Worm (Caenorhabditis elegans) whole organism, L1 larva: ENCODE results near the gene srh-15.

Source experiments
- C04F5.9 ChIP-seq: sonication (generic microtip); optimal IDR thresholded peaks from 2 replicates; lab custom pipeline; 2016; ENCODE audit warnings: missing genetic modification characterization, missing compliant biosample characterization
- C16A3.4 ChIP-seq: fragments of 150-350 bp; optimal IDR thresholded peaks from 2 replicates; lab custom pipeline; 2014; ENCODE audit warnings: missing biosample characterization, missing genetic modification characterization
- C34B4.2 ChIP-seq: sonication (generic microtip); optimal IDR thresholded peaks from 2 replicates; lab custom pipeline; 2017; ENCODE audit warnings: mild to moderate bottlenecking, missing genetic modification characterization, missing compliant biosample characterization
- F16B12.6 ChIP-seq: fragments of 150-350 bp; optimal IDR thresholded peaks from 2 replicates; lab custom pipeline; 2014; ENCODE audit warnings: missing biosample characterization, missing genetic modification characterization
- aha-1 ChIP-seq: fragments of 150-350 bp; optimal IDR thresholded peaks from 2 replicates; lab custom pipeline; 2014; ENCODE audit warnings: missing biosample characterization, missing genetic modification characterization
- alr-1 ChIP-seq: fragments of 200-800 bp; sonication (Bioruptor generic); optimal IDR thresholded peaks from 2 replicates; lab custom pipeline; 2018; ENCODE audit warnings: borderline replicate concordance, mild to moderate bottlenecking, missing genetic modification characterization, missing compliant biosample characterization
- ama-1 ChIP-seq: fragments of 150-350 bp; optimal IDR thresholded peaks from 2 replicates; lab custom pipeline; 2014
- blmp-1 ChIP-seq: fragments of 150-350 bp; optimal IDR thresholded peaks from 2 replicates; lab custom pipeline; 2014; ENCODE audit warnings: missing biosample characterization, missing genetic modification characterization
- ceh-88 ChIP-seq: fragments of 200-800 bp; sonication (Bioruptor generic); IDR thresholded peaks from 2 replicates; pipeline ENCODE4 v1.3.6; 2022; ENCODE audit warnings: missing genetic modification characterization, missing compliant biosample characterization
- ces-1 ChIP-seq: fragments of 150-350 bp; optimal IDR thresholded peaks from 2 replicates; lab custom pipeline; 2014; ENCODE audit warnings: missing biosample characterization, missing genetic modification reagents, missing genetic modification characterization
- dpl-1 ChIP-seq, 3 experiments: fragments of 150-350 bp in 2 of 3; sonication (generic microtip) in 1 of 3; optimal IDR thresholded peaks; 2 replicates each; lab custom pipeline; 2014 to 2017; ENCODE audit warnings: missing biosample characterization in 3 of 3, missing genetic modification characterization in 3 of 3, missing genetic modification reagents in 3 of 3
- dsc-1 ChIP-seq: sonication (generic microtip); optimal IDR thresholded peaks from 2 replicates; lab custom pipeline; 2016; ENCODE audit warnings: mild to moderate bottlenecking, missing genetic modification characterization, missing compliant biosample characterization
- efl-1 ChIP-seq, 4 experiments: fragments of 150-350 bp; optimal IDR thresholded peaks in 3 of 4; peaks in 1 of 4; 1 replicate in 1 of 4; 2 replicates in 3 of 4; lab custom pipeline; 2014; ENCODE audit warnings: missing biosample characterization in 2 of 4, missing genetic modification characterization in 2 of 4, missing genetic modification reagents in 2 of 4
- egl-13 ChIP-seq: sonication (generic microtip); optimal IDR thresholded peaks from 2 replicates; lab custom pipeline; 2016; ENCODE audit warnings: missing genotype, missing genetic modification reagents, missing genetic modification characterization, missing compliant biosample characterization
- fkh-10 ChIP-seq: sonication (generic microtip); optimal IDR thresholded peaks from 2 replicates; lab custom pipeline; 2017; ENCODE audit warnings: missing biosample characterization, missing genetic modification reagents, missing genetic modification characterization
- fkh-8 ChIP-seq: sonication (generic microtip); optimal IDR thresholded peaks from 2 replicates; lab custom pipeline; 2016; ENCODE audit warnings: mild to moderate bottlenecking, missing genetic modification characterization, missing compliant biosample characterization
- fos-1 ChIP-seq: fragments of 150-350 bp; optimal IDR thresholded peaks from 2 replicates; lab custom pipeline; 2014; ENCODE audit warnings: missing biosample characterization, missing genetic modification characterization
- grh-1 ChIP-seq: fragments of 200-800 bp; sonication (Bioruptor generic); IDR thresholded peaks from 2 replicates; pipeline ENCODE4 v1.3.6; 2022; ENCODE audit warnings: missing genetic modification reagents, missing genetic modification characterization, missing compliant biosample characterization
- hlh-4 ChIP-seq: sonication (generic microtip); optimal IDR thresholded peaks from 2 replicates; lab custom pipeline; 2016; ENCODE audit warnings: mild to moderate bottlenecking, missing genetic modification characterization, missing compliant biosample characterization
- isw-1 ChIP-seq: fragments of 200-800 bp; sonication (Bioruptor generic); IDR thresholded peaks from 2 replicates; pipeline ENCODE4 v1.3.6; 2022; ENCODE audit warnings: missing genetic modification characterization, missing compliant biosample characterization
- lin-13 ChIP-seq: fragments of 150-350 bp; optimal IDR thresholded peaks from 2 replicates; lab custom pipeline; 2014; ENCODE audit warnings: missing biosample characterization, missing genetic modification reagents, missing genetic modification characterization
- lin-14 ChIP-seq: fragments of 200-800 bp; sonication (Bioruptor generic); optimal IDR thresholded peaks from 2 replicates; lab custom pipeline; 2018; ENCODE audit warnings: mild to moderate bottlenecking, missing genetic modification characterization, moderate library complexity, missing compliant biosample characterization
- lin-15B ChIP-seq: fragments of 150-350 bp; sonication (generic microtip); optimal IDR thresholded peaks from 3 replicates; lab custom pipeline; 2014; ENCODE audit warnings: missing biosample characterization, missing genetic modification characterization
- lin-35 ChIP-seq, 2 experiments: fragments of 150-350 bp; optimal IDR thresholded peaks; 2 replicates each; lab custom pipeline; 2014; ENCODE audit warnings: missing biosample characterization in 2 of 2, missing genetic modification characterization in 2 of 2, missing genetic modification reagents in 2 of 2
- lin-39 ChIP-seq: fragments of 150-350 bp; optimal IDR thresholded peaks from 2 replicates; lab custom pipeline; 2014; ENCODE audit warnings: missing biosample characterization, missing genetic modification reagents, missing genetic modification characterization
- lir-3 ChIP-seq: sonication (generic microtip); optimal IDR thresholded peaks from 2 replicates; lab custom pipeline; 2016; ENCODE audit warnings: mild to moderate bottlenecking, missing genetic modification characterization, moderate library complexity, missing compliant biosample characterization; ENCODE audit not compliant: poor library complexity
- lsy-2 ChIP-seq, 2 experiments: fragments of 150-350 bp; optimal IDR thresholded peaks; 2 replicates each; lab custom pipeline; 2014; ENCODE audit warnings: missing biosample characterization in 2 of 2, missing genetic modification characterization in 2 of 2
- mef-2 ChIP-seq: fragments of 150-350 bp; optimal IDR thresholded peaks from 2 replicates; lab custom pipeline; 2014; ENCODE audit warnings: missing biosample characterization, missing genetic modification characterization
- mep-1 ChIP-seq: fragments of 150-350 bp; optimal IDR thresholded peaks from 2 replicates; lab custom pipeline; 2014; ENCODE audit warnings: missing biosample characterization, missing genetic modification characterization
- nhr-11 ChIP-seq: fragments of 150-350 bp; optimal IDR thresholded peaks from 2 replicates; lab custom pipeline; 2014; ENCODE audit warnings: missing biosample characterization, missing genetic modification characterization
- nhr-19 ChIP-seq: fragments of 200-800 bp; sonication (Bioruptor generic); conservative IDR thresholded peaks from 2 replicates; pipeline ENCODE4 v1.3.6; 2022; ENCODE audit warnings: missing genetic modification characterization, missing compliant biosample characterization
- nhr-47 ChIP-seq: sonication (generic microtip); optimal IDR thresholded peaks from 2 replicates; lab custom pipeline; 2016; ENCODE audit warnings: mild to moderate bottlenecking, missing genetic modification characterization, moderate library complexity, missing compliant biosample characterization
- nhr-71 ChIP-seq: sonication (generic microtip); optimal IDR thresholded peaks from 2 replicates; lab custom pipeline; 2016; ENCODE audit warnings: mild to moderate bottlenecking, missing genetic modification characterization, moderate library complexity, missing compliant biosample characterization
- nhr-76 ChIP-seq: sonication (generic microtip); optimal IDR thresholded peaks from 2 replicates; lab custom pipeline; 2017; ENCODE audit warnings: missing biosample characterization, missing genetic modification characterization
- nhr-77 ChIP-seq: fragments of 150-350 bp; optimal IDR thresholded peaks from 2 replicates; lab custom pipeline; 2014; ENCODE audit warnings: missing biosample characterization, missing genetic modification characterization
- nhr-84 ChIP-seq: sonication (generic microtip); optimal IDR thresholded peaks from 2 replicates; lab custom pipeline; 2017; ENCODE audit warnings: missing biosample characterization, missing genetic modification characterization
- pax-3 ChIP-seq: fragments of 200-800 bp; sonication (Bioruptor generic); optimal IDR thresholded peaks from 2 replicates; lab custom pipeline; 2018; ENCODE audit warnings: mild to moderate bottlenecking, missing genetic modification characterization, moderate library complexity, missing compliant biosample characterization
- rnt-1 ChIP-seq: sonication (generic microtip); optimal IDR thresholded peaks from 2 replicates; lab custom pipeline; 2016; ENCODE audit warnings: mild to moderate bottlenecking, missing genetic modification characterization, moderate library complexity, missing compliant biosample characterization
- snpc-4 ChIP-seq: fragments of 150-350 bp; optimal IDR thresholded peaks from 2 replicates; lab custom pipeline; 2014; ENCODE audit warnings: missing biosample characterization, missing genetic modification characterization
- snu-23 ChIP-seq: sonication (generic microtip); optimal IDR thresholded peaks from 2 replicates; lab custom pipeline; 2016; ENCODE audit warnings: missing genetic modification characterization, missing compliant biosample characterization
- sox-4 ChIP-seq: sonication (generic microtip); optimal IDR thresholded peaks from 2 replicates; lab custom pipeline; 2016; ENCODE audit warnings: missing genetic modification characterization, missing compliant biosample characterization
- sptf-1 ChIP-seq: fragments of 150-350 bp; optimal IDR thresholded peaks from 2 replicates; lab custom pipeline; 2014; ENCODE audit warnings: missing biosample characterization, missing genetic modification characterization
- tbx-2 ChIP-seq: sonication (generic microtip); optimal IDR thresholded peaks from 2 replicates; lab custom pipeline; 2016; ENCODE audit warnings: missing genetic modification characterization, missing compliant biosample characterization
- tlp-1 ChIP-seq: fragments of 150-350 bp; optimal IDR thresholded peaks from 2 replicates; lab custom pipeline; 2014; ENCODE audit warnings: missing biosample characterization, missing genetic modification characterization
- unc-98 ChIP-seq: fragments of 200-800 bp; sonication (Bioruptor generic); IDR thresholded peaks from 2 replicates; pipeline ENCODE4 v1.3.6; 2022; ENCODE audit warnings: missing genetic modification characterization, missing compliant biosample characterization
- zag-1 ChIP-seq: fragments of 150-350 bp; optimal IDR thresholded peaks from 2 replicates; lab custom pipeline; 2014; ENCODE audit warnings: missing biosample characterization, missing genetic modification characterization
- ztf-11 ChIP-seq, 2 experiments: sonication (generic microtip); optimal IDR thresholded peaks; 2 replicates each; lab custom pipeline; 2016 to 2017; ENCODE audit warnings: missing genetic modification characterization in 2 of 2, missing biosample characterization in 1 of 2, missing compliant biosample characterization in 1 of 2
- ztf-4 ChIP-seq: fragments of 150-350 bp; optimal IDR thresholded peaks from 2 replicates; lab custom pipeline; 2014; ENCODE audit warnings: missing biosample characterization, missing genetic modification characterization

Gene srh-15

DNA sequence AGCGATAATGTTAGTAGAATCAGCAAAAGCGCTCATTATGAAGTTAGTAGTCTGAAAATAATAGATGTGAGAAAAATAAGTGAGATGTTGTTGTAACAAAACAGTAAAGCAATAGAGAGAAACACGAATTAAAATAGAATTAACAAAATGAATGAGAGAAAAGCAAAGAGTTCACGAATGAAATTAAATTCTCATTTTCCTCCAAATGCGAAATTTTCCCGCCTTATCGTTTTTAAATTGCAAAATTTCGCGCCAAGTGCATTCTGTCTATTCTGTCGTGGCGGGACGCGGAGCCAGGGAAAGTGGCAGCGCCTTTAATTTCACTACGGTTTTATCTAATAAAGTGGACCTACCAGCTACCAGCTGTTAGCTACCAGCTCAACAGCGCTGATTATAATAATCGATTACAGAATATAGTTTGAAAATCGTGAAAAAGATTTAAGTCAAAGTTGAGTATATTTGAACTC, 8.5 kb upstream of the srh-15 start, which contains the start of gene nasp-2:
TSS of gene nasp-2 (minus strand) at position 51 of the 467 bp plus-strand sequence.
- TF ChIP-seq hlh-4 (tag; lab: Kevin White, UChicago) (no peak), lin-13 (GFP tag; lab: Kevin White, UChicago) (no peak), rnt-1 (tag; lab: Kevin White, UChicago) (peak; percentile 45), snu-23 (peak; percentile 2), dpl-1 (GFP tag; optimal IDR thresholded peaks at IDR 0.05; lab: Kevin White, UChicago) (peak; percentile 72 to 90 (median 85)), lin-35 (GFP tag; optimal IDR thresholded peaks at IDR 0.05; lab: Kevin White, UChicago) (peak; percentile 71 to 90), efl-1 (optimal IDR thresholded peaks at IDR 0.05; lab: Kevin White, UChicago) (peak; percentile 81 to 88), efl-1 (GFP tag; optimal IDR thresholded peaks at IDR 0.05 in 1 of 2; lab: Kevin White, UChicago) (peak; percentile 79 to 97), C16A3.4 (tag; lab: Kevin White, UChicago) (peak; percentile 47), lsy-2 (tag; optimal IDR thresholded peaks at IDR 0.05; lab: Kevin White, UChicago) (peak in 1 of 2 experiments; percentile 38), blmp-1 (peak; percentile 5)

DNA sequence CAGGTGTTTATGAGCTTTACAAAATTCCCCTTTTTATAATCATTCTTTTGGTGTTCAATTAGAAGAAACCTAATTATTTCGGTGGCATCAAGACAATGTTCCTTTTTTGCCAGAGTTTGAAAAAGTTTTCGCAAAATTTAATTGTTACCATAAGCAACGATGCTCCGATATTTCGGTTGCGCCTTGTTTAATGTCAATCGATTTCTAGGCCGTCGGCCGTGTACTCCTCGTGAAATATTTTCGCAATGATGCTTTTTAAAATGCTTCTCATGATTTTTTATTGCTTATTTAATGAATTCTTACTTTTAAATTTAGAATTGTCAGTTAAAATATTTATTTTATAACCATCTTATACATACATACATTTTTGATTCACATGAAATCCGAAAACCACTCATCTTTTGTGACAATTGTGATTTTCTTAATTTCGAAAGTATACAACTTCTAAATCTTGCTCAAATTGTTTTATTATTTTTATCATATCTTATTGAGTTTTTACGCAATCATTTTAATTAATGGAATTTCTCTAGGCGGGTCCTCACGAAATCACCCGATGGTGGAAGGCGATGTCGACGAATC, 7.6 kb upstream of the srh-15 start, which contains the start of gene C50B6.3:
TSS of gene C50B6.3 (plus strand) at position 529 of the 579 bp plus-strand sequence.
- TF ChIP-seq fkh-8 (tag; lab: Kevin White, UChicago) (peak; percentile 78), grh-1 (peak; percentile 82), alr-1 (tag; lab: Kevin White, UChicago) (no peak), C16A3.4 (tag; lab: Kevin White, UChicago) (peak; percentile 83), lin-15B (peak; percentile 87), dpl-1 (GFP tag; optimal IDR thresholded peaks at IDR 0.05; lab: Kevin White, UChicago) (peak; percentile 76 to 92 (median 85)), lin-13 (GFP tag; lab: Kevin White, UChicago) (peak; percentile 79), aha-1 (tag; lab: Kevin White, UChicago) (no peak), snpc-4 (peak; percentile 66), F16B12.6 (tag; lab: Kevin White, UChicago) (peak; percentile 24), isw-1 (GFP tag; lab: Robert Waterston, UW) (peak; percentile 85), pax-3 (tag; lab: Kevin White, UChicago) (peak; percentile 97), lin-39 (peak; percentile 64), nhr-77 (peak; percentile 53), unc-98 (GFP tag; lab: Robert Waterston, UW) (peak; percentile 73), dsc-1 (tag; lab: Kevin White, UChicago) (peak; percentile 96), tlp-1 (tag; lab: Kevin White, UChicago) (no peak), ama-1 (lab: Kevin White, UChicago) (no peak), ces-1 (GFP tag; lab: Kevin White, UChicago) (no peak), lin-14 (GFP tag; lab: Kevin White, UChicago) (peak; percentile 90), rnt-1 (tag; lab: Kevin White, UChicago) (peak; percentile 99), ceh-88 (GFP tag; lab: Robert Waterston, UW) (peak; percentile 68; the same call in 1 of the 2 replicates), tbx-2 (tag; lab: Kevin White, UChicago) (peak; percentile 95), nhr-19 (GFP tag; lab: Robert Waterston, UW) (peak; percentile 93), ztf-11 (tag; optimal IDR thresholded peaks at IDR 0.05; lab: Kevin White, UChicago) (peak in 1 of 2 experiments; percentile 97), zag-1 (peak; percentile 47), ztf-4 (tag; lab: Kevin White, UChicago) (peak; percentile 78), nhr-84 (no peak), sptf-1 (tag; lab: Kevin White, UChicago) (no peak), efl-1 (optimal IDR thresholded peaks at IDR 0.05; lab: Kevin White, UChicago) (peak; percentile 85 to 88), efl-1 (GFP tag; optimal IDR thresholded peaks at IDR 0.05 in 1 of 2; lab: Kevin White, UChicago) (peak; percentile 81 to 98), egl-13 (peak; percentile 93), C34B4.2 (tag; lab: Kevin White, UChicago) (no peak), nhr-47 (tag; lab: Kevin White, UChicago) (peak; percentile 93), nhr-76 (no peak), lir-3 (peak; percentile 97), lin-35 (GFP tag; optimal IDR thresholded peaks at IDR 0.05; lab: Kevin White, UChicago) (peak; percentile 85 to 86), fos-1 (tag; lab: Kevin White, UChicago) (peak; percentile 74), nhr-71 (tag; lab: Kevin White, UChicago) (peak; percentile 95), nhr-11 (tag; lab: Kevin White, UChicago) (no peak), sox-4 (tag; lab: Kevin White, UChicago) (peak; percentile 94), mef-2 (tag; lab: Kevin White, UChicago) (no peak), fkh-10 (GFP tag; lab: Kevin White, UChicago) (peak; percentile 23), blmp-1 (peak; percentile 71), C04F5.9 (tag; lab: Kevin White, UChicago) (peak; percentile 86), mep-1 (peak; percentile 92)
